Fruit fly (Drosophila melanogaster): ENCODE results near the gene GstD10.
A peak's percentile ranks its signal among the peaks of the same experiment; 100 is the strongest.

Gene GstD10

dm6 chr3R:12365264-12365840 lies at the start of gene GstD10:
GstD10 (minus strand) TSS chr3R:12365735.
- no peak for TF ChIP-seq CG17801 (GFP tag; optimal IDR thresholded peaks at IDR 0.05; ENCODE audit: partially characterized antibody)

- peak; percentile 41 for TF ChIP-seq CG17801 (GFP tag; optimal IDR thresholded peaks at IDR 0.05; ENCODE audit: partially characterized antibody)
Measured at dm6 chr3R:12413274-12413958, 47.9 kb upstream of the GstD10 start, which contains the start of the genes Dip-C and pps. Dip-C (minus strand) TSS chr3R:12413759. pps (plus strand) TSS chr3R:12413828.

- no peak for TF ChIP-seq CG17801 (GFP tag; optimal IDR thresholded peaks at IDR 0.05; ENCODE audit: partially characterized antibody)
Measured at dm6 chr3R:12411449-12411848, 45.9 kb upstream of the GstD10 start.

- TF ChIP-seq CG17801 (GFP tag; optimal IDR thresholded peaks at IDR 0.05; ENCODE audit: partially characterized antibody), result peak; percentile 25
Measured at dm6 chr3R:12408160-12408559, 42.6 kb upstream of the GstD10 start, which contains the start of gene CG5196. CG5196 (plus strand) TSS chr3R:12408316.

dm6 chr3R:12406235-12407196 lies 41.0 kb upstream of the GstD10 start, which contains the start of gene CG5167:
CG5167 (plus strand) TSS chr3R:12406532.
- TF ChIP-seq CG17801 (GFP tag; optimal IDR thresholded peaks at IDR 0.05; ENCODE audit: partially characterized antibody), result peak; percentile 75

- TF ChIP-seq CG17801 (GFP tag; optimal IDR thresholded peaks at IDR 0.05; ENCODE audit: partially characterized antibody), result no peak
Measured at dm6 chr3R:12405928-12406234, 40.3 kb upstream of the GstD10 start, which contains the start of gene Cyp9f2. Cyp9f2 (minus strand) TSS chr3R:12406028.

dm6 chr3R:12405134-12405533 lies 39.6 kb upstream of the GstD10 start:
- TF ChIP-seq CG17801 (GFP tag; optimal IDR thresholded peaks at IDR 0.05; ENCODE audit: partially characterized antibody), result no peak

- TF ChIP-seq CG17801 (GFP tag; optimal IDR thresholded peaks at IDR 0.05; ENCODE audit: partially characterized antibody), result peak; percentile 100
Measured at dm6 chr3R:12402935-12403334, 37.4 kb upstream of the GstD10 start.

dm6 chr3R:12401672-12402296 lies 36.2 kb upstream of the GstD10 start, which contains the start of gene DNAlig3:
DNAlig3 (minus strand) TSS chr3R:12401839.
- peak; percentile 67 for TF ChIP-seq CG17801 (GFP tag; optimal IDR thresholded peaks at IDR 0.05; ENCODE audit: partially characterized antibody)

- TF ChIP-seq CG17801 (GFP tag; optimal IDR thresholded peaks at IDR 0.05; ENCODE audit: partially characterized antibody), result no peak
Measured at dm6 chr3R:12398620-12399247, 33.2 kb upstream of the GstD10 start, which contains the start of gene Cyp9f3. Cyp9f3 (minus strand) TSS chr3R:12398929.

dm6 chr3R:12398054-12398453 lies 32.5 kb upstream of the GstD10 start:
- TF ChIP-seq CG17801 (GFP tag; optimal IDR thresholded peaks at IDR 0.05; ENCODE audit: partially characterized antibody), result peak; percentile 19

dm6 chr3R:12395880-12396279 lies 30.3 kb upstream of the GstD10 start, which contains the start of the genes CG10096 and CG10097:
CG10096 (minus strand) TSS chr3R:12395980.
CG10097 (minus strand) TSS chr3R:12395980.
- no peak for TF ChIP-seq CG17801 (GFP tag; optimal IDR thresholded peaks at IDR 0.05; ENCODE audit: partially characterized antibody)

- no peak for TF ChIP-seq CG17801 (GFP tag; optimal IDR thresholded peaks at IDR 0.05; ENCODE audit: partially characterized antibody)
Measured at dm6 chr3R:12386965-12387364, 21.4 kb upstream of the GstD10 start, which contains the start of gene CG33098. CG33098 (plus strand) TSS chr3R:12387188.

dm6 chr3R:12385949-12386348 lies 20.4 kb upstream of the GstD10 start, which contains the start of gene Sol1:
Sol1 (plus strand) TSS chr3R:12386249.
- no peak for TF ChIP-seq CG17801 (GFP tag; optimal IDR thresholded peaks at IDR 0.05; ENCODE audit: partially characterized antibody)
